Worm (Caenorhabditis elegans) whole organism, young adult: Measurements from ENCODE around the gene F45H10.2.

Experiments
- B0261.1 ChIP-seq: sonication (generic microtip); optimal IDR thresholded peaks from 2 replicates; lab custom pipeline; 2016; ENCODE audit warnings: mild to moderate bottlenecking, missing genetic modification characterization, moderate library complexity, missing compliant biosample characterization
- B0336.3 ChIP-seq: fragments of 200-800 bp; sonication (Bioruptor generic); IDR thresholded peaks from 2 replicates; pipeline ENCODE4 v1.3.6; 2022; ENCODE audit warnings: missing genetic modification characterization, missing compliant biosample characterization
- C06A6.2 ChIP-seq: fragments of 200-800 bp; sonication (Bioruptor generic); conservative IDR thresholded peaks from 2 replicates; pipeline ENCODE4 v1.3.6; 2022; ENCODE audit warnings: missing genetic modification characterization, missing compliant biosample characterization
- C17E4.6 ChIP-seq: fragments of 200-800 bp; sonication (Bioruptor generic); IDR thresholded peaks from 2 replicates; pipeline ENCODE4 v1.3.6; 2022; ENCODE audit warnings: missing genetic modification reagents, missing genetic modification characterization, missing compliant biosample characterization
- F49E8.2 ChIP-seq: sonication (generic microtip); optimal IDR thresholded peaks from 3 replicates; lab custom pipeline; 2017; ENCODE audit warnings: missing genetic modification characterization, mild to moderate bottlenecking, missing compliant biosample characterization, antibody characterized with exemption, moderate library complexity; ENCODE audit not compliant: insufficient read depth
- F57C9.4 ChIP-seq: sonication (generic microtip); optimal IDR thresholded peaks from 2 replicates; lab custom pipeline; 2017; ENCODE audit warnings: mild to moderate bottlenecking, missing genetic modification characterization, missing compliant biosample characterization
- T26A5.8 ChIP-seq: sonication (generic microtip); optimal IDR thresholded peaks from 2 replicates; lab custom pipeline; 2016; ENCODE audit warnings: missing genetic modification characterization, missing compliant biosample characterization
- Y53F4B.3 ChIP-seq: fragments of 200-800 bp; sonication (Bioruptor generic); IDR thresholded peaks from 2 replicates; pipeline ENCODE4 v1.3.6; 2022; ENCODE audit warnings: missing genetic modification reagents, missing genetic modification characterization, missing compliant biosample characterization
- Y67H2A.10 ChIP-seq: fragments of 200-800 bp; sonication (Bioruptor generic); conservative IDR thresholded peaks from 2 replicates; pipeline ENCODE4 v1.3.6; 2022; ENCODE audit warnings: missing genetic modification reagents, missing genetic modification characterization, missing compliant biosample characterization
- Y95B8A.8 ChIP-seq: fragments of 200-800 bp; sonication (Bioruptor generic); IDR thresholded peaks from 2 replicates; pipeline ENCODE4 v1.3.6; 2022; ENCODE audit warnings: missing genetic modification reagents, missing genetic modification characterization, missing compliant biosample characterization
- ama-1 ChIP-seq, 3 experiments: fragments of 150-350 bp in 1 of 3; sonication (generic microtip) in 2 of 3; optimal IDR thresholded peaks; 2 replicates each; lab custom pipeline; 2014 to 2018; ENCODE audit warnings: missing biosample characterization in 2 of 3, missing genetic modification characterization in 2 of 3, missing genetic modification reagents in 2 of 3
- attf-5 ChIP-seq: fragments of 200-800 bp; sonication (Bioruptor generic); optimal IDR thresholded peaks from 2 replicates; lab custom pipeline; 2018; ENCODE audit warnings: mild to moderate bottlenecking, missing genetic modification characterization, missing compliant biosample characterization
- cebp-1 ChIP-seq, 2 experiments: fragments of 200-800 bp in 1 of 2; sonication (Bioruptor generic) in 1 of 2; sonication (generic microtip) in 1 of 2; IDR thresholded peaks in 1 of 2; optimal IDR thresholded peaks in 1 of 2; 2 replicates each; pipeline versions ENCODE4 v1.3.6 to Lab custom; 2017 to 2022; ENCODE audit warnings: missing compliant biosample characterization in 2 of 2, missing genetic modification characterization in 2 of 2, mild to moderate bottlenecking in 1 of 2, missing genetic modification reagents in 1 of 2, moderate library complexity in 1 of 2
- ceh-27 ChIP-seq: fragments of 200-800 bp; sonication (Bioruptor generic); optimal IDR thresholded peaks from 2 replicates; lab custom pipeline; 2018; ENCODE audit warnings: mild to moderate bottlenecking, missing genetic modification characterization, moderate library complexity, missing compliant biosample characterization
- dox-1 ChIP-seq: fragments of 200-800 bp; sonication (Bioruptor generic); IDR thresholded peaks from 2 replicates; pipeline ENCODE4 v1.3.6; 2022; ENCODE audit warnings: missing genetic modification reagents, missing genetic modification characterization, missing compliant biosample characterization
- dpff-1 ChIP-seq: sonication (generic microtip); optimal IDR thresholded peaks from 2 replicates; lab custom pipeline; 2017; ENCODE audit warnings: mild to moderate bottlenecking, missing genetic modification characterization, missing compliant biosample characterization
- egrh-3 ChIP-seq: fragments of 200-800 bp; sonication (Bioruptor generic); IDR thresholded peaks from 2 replicates; pipeline ENCODE4 v1.3.6; 2022; ENCODE audit warnings: missing genetic modification reagents, missing genetic modification characterization, missing compliant biosample characterization
- ets-4 ChIP-seq: fragments of 200-800 bp; sonication (Bioruptor generic); optimal IDR thresholded peaks from 2 replicates; lab custom pipeline; 2018; ENCODE audit warnings: mild to moderate bottlenecking, missing genetic modification characterization, missing compliant biosample characterization
- hlh-12 ChIP-seq: sonication (generic microtip); optimal IDR thresholded peaks from 2 replicates; lab custom pipeline; 2016; ENCODE audit warnings: missing genetic modification characterization, missing compliant biosample characterization
- hmg-1.2 ChIP-seq: fragments of 200-800 bp; sonication (Bioruptor generic); IDR thresholded peaks from 2 replicates; pipeline ENCODE4 v1.3.6; 2022; ENCODE audit warnings: missing genetic modification reagents, missing genetic modification characterization, missing compliant biosample characterization
- hrde-1 ChIP-seq: sonication (generic microtip); optimal IDR thresholded peaks from 2 replicates; lab custom pipeline; 2016; ENCODE audit warnings: missing genetic modification characterization, mild to moderate bottlenecking, missing compliant biosample characterization, moderate library complexity, missing genotype, missing genetic modification reagents, borderline replicate concordance
- hsf-1 ChIP-seq: fragments of 200-800 bp; sonication (Bioruptor generic); IDR thresholded peaks from 2 replicates; pipeline ENCODE4 v1.3.6; 2022; ENCODE audit warnings: missing genetic modification reagents, missing genetic modification characterization, missing compliant biosample characterization
- let-526 ChIP-seq: fragments of 200-800 bp; sonication (Bioruptor generic); IDR thresholded peaks from 2 replicates; pipeline ENCODE4 v1.3.6; 2022; ENCODE audit warnings: missing genetic modification reagents, missing genetic modification characterization, missing compliant biosample characterization
- let-607 ChIP-seq, 2 experiments: fragments of 200-800 bp in 1 of 2; sonication (Bioruptor generic) in 1 of 2; sonication (generic microtip) in 1 of 2; optimal IDR thresholded peaks; 2 replicates each; lab custom pipeline; 2016 to 2018; ENCODE audit warnings: mild to moderate bottlenecking in 2 of 2, missing compliant biosample characterization in 2 of 2, missing genetic modification characterization in 2 of 2, moderate library complexity in 2 of 2, missing genotype in 1 of 2
- lin-26 ChIP-seq: fragments of 200-800 bp; sonication (Bioruptor generic); IDR thresholded peaks from 2 replicates; pipeline ENCODE4 v1.3.6; 2022; ENCODE audit warnings: missing genetic modification reagents, missing genetic modification characterization, missing compliant biosample characterization
- lin-54 ChIP-seq: fragments of 200-800 bp; sonication (Bioruptor generic); optimal IDR thresholded peaks from 2 replicates; lab custom pipeline; 2018; ENCODE audit warnings: mild to moderate bottlenecking, missing genetic modification characterization, missing compliant biosample characterization
- madf-3 ChIP-seq: fragments of 200-800 bp; sonication (Bioruptor generic); IDR thresholded peaks from 2 replicates; pipeline ENCODE4 v1.3.6; 2022; ENCODE audit warnings: missing genetic modification reagents, missing genetic modification characterization, missing compliant biosample characterization
- madf-8 ChIP-seq: fragments of 200-800 bp; sonication (Bioruptor generic); conservative IDR thresholded peaks from 2 replicates; pipeline ENCODE4 v1.3.6; 2022; ENCODE audit warnings: missing genetic modification reagents, missing genetic modification characterization, missing compliant biosample characterization
- mcd-1 ChIP-seq: fragments of 200-800 bp; sonication (Bioruptor generic); IDR thresholded peaks from 2 replicates; pipeline ENCODE4 v1.3.6; 2022; ENCODE audit warnings: missing genetic modification reagents, missing genetic modification characterization, missing compliant biosample characterization
- nhr-120 ChIP-seq: fragments of 200-800 bp; sonication (Bioruptor generic); IDR thresholded peaks from 2 replicates; pipeline ENCODE4 v1.3.6; 2022; ENCODE audit warnings: missing genetic modification characterization, missing compliant biosample characterization
- nhr-27 ChIP-seq: fragments of 200-800 bp; sonication (Bioruptor generic); optimal IDR thresholded peaks from 2 replicates; lab custom pipeline; 2018; ENCODE audit warnings: mild to moderate bottlenecking, missing genetic modification characterization, moderate library complexity, missing compliant biosample characterization
- nhr-80 ChIP-seq: sonication (generic microtip); optimal IDR thresholded peaks from 2 replicates; lab custom pipeline; 2016; ENCODE audit warnings: missing genetic modification characterization, missing compliant biosample characterization
- nhr-90 ChIP-seq: sonication (generic microtip); optimal IDR thresholded peaks from 2 replicates; lab custom pipeline; 2016; ENCODE audit warnings: missing genotype, mild to moderate bottlenecking, missing genetic modification characterization, missing compliant biosample characterization
- pha-4 ChIP-seq: fragments of 150-350 bp; sonication (generic microtip); optimal IDR thresholded peaks from 2 replicates; lab custom pipeline; 2014; ENCODE audit warnings: missing biosample characterization, missing genetic modification reagents, missing genetic modification characterization
- rcor-1 ChIP-seq: fragments of 200-800 bp; sonication (Bioruptor generic); IDR thresholded peaks from 2 replicates; pipeline ENCODE4 v1.3.6; 2022; ENCODE audit warnings: missing genetic modification reagents, missing genetic modification characterization, missing compliant biosample characterization
- rec-8 ChIP-seq, 2 experiments: sonication (generic microtip); optimal IDR thresholded peaks; 2 replicates each; lab custom pipeline; 2016; ENCODE audit warnings: mild to moderate bottlenecking in 2 of 2, missing genetic modification characterization in 2 of 2, missing genetic modification reagents in 2 of 2, missing genotype in 2 of 2, missing biosample characterization in 1 of 2, missing compliant biosample characterization in 1 of 2, moderate library complexity in 1 of 2
- repo-1 ChIP-seq: sonication (generic microtip); optimal IDR thresholded peaks from 2 replicates; lab custom pipeline; 2017; ENCODE audit warnings: mild to moderate bottlenecking, missing genetic modification characterization, missing compliant biosample characterization
- snpc-4 ChIP-seq, 5 experiments: fragments of 150-350 bp in 1 of 5; sonication (generic microtip) in 4 of 5; optimal IDR thresholded peaks; 2 replicates each; lab custom pipeline; 2014 to 2018; ENCODE audit warnings: missing genetic modification characterization in 5 of 5, missing biosample characterization in 3 of 5, antibody characterized with exemption in 2 of 5, mild to moderate bottlenecking in 2 of 5, missing compliant biosample characterization in 2 of 5, missing genotype in 2 of 5, moderate library complexity in 2 of 5, missing genetic modification reagents in 1 of 5
- tbx-9 ChIP-seq: sonication (generic microtip); optimal IDR thresholded peaks from 2 replicates; lab custom pipeline; 2016; ENCODE audit warnings: borderline replicate concordance, missing genetic modification characterization, inconsistent platforms, missing compliant biosample characterization
- zfh-2 ChIP-seq: fragments of 200-800 bp; sonication (Bioruptor generic); conservative IDR thresholded peaks from 2 replicates; pipeline ENCODE4 v1.3.6; 2022; ENCODE audit warnings: missing genetic modification reagents, missing genetic modification characterization, missing compliant biosample characterization
- zim-3 ChIP-seq: sonication (generic microtip); optimal IDR thresholded peaks from 2 replicates; lab custom pipeline; 2017; ENCODE audit warnings: mild to moderate bottlenecking, missing genetic modification characterization, moderate library complexity, missing compliant biosample characterization
- ztf-22 ChIP-seq: fragments of 200-800 bp; sonication (Bioruptor generic); optimal IDR thresholded peaks from 2 replicates; lab custom pipeline; 2018; ENCODE audit warnings: mild to moderate bottlenecking, missing genetic modification characterization, moderate library complexity, missing compliant biosample characterization
- ztf-26 ChIP-seq: sonication (generic microtip); optimal IDR thresholded peaks from 2 replicates; lab custom pipeline; 2017; ENCODE audit warnings: missing genetic modification characterization, missing compliant biosample characterization
- ztf-3 ChIP-seq: fragments of 200-800 bp; sonication (Bioruptor generic); optimal IDR thresholded peaks from 2 replicates; lab custom pipeline; 2018; ENCODE audit warnings: mild to moderate bottlenecking, missing genetic modification characterization, missing compliant biosample characterization

F45H10.2 gene

DNA sequence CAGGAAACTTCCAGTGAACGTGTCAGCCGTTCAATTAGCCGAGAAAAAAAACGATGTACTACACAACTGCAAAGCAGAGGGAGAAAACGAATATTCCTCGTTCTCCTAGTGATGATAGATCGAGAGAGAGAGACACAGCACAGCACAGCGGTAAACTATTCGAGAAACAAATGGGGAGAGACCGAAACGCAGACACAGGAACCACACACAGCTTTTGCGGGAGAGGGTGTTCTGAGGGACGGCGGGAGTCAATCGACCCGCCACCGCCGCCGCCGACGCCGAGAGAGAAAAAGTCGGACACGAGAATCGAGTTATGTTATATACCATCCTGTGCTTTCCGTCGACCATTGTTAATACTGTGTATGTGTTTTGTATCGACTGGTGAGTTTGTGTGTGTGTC lies 36.2 kb downstream of the F45H10.2 start:
- TF ChIP-seq let-526 (GFP tag; lab: Robert Waterston, UW) = no peak
- TF ChIP-seq zim-3 (tag; lab: Kevin White, UChicago) = no peak
- no peak for TF ChIP-seq madf-8 (GFP tag; lab: Robert Waterston, UW)
- TF ChIP-seq dox-1 (GFP tag; lab: Robert Waterston, UW) = peak; percentile 70
- TF ChIP-seq madf-3 (GFP tag; lab: Robert Waterston, UW) = no peak
- TF ChIP-seq hsf-1 = no peak
- TF ChIP-seq ceh-27 (GFP tag; lab: Kevin White, UChicago) = no peak
- TF ChIP-seq ama-1 (optimal IDR thresholded peaks at IDR 0.05; lab: Kevin White, UChicago) = no peak
- TF ChIP-seq ama-1 (GFP tag; optimal IDR thresholded peaks at IDR 0.05; lab: Kevin White, UChicago) = no peak
- TF ChIP-seq Y95B8A.8 (GFP tag; lab: Robert Waterston, UW) = no peak
- TF ChIP-seq F57C9.4 (tag; lab: Kevin White, UChicago) = no peak
- TF ChIP-seq Y53F4B.3 = no peak
- TF ChIP-seq nhr-90 (tag; lab: Kevin White, UChicago) = no peak
- no peak for TF ChIP-seq tbx-9
- no peak for TF ChIP-seq mcd-1 (GFP tag; lab: Robert Waterston, UW)
- peak in 1 of 2 experiments; percentile 10 for TF ChIP-seq let-607 (tag; optimal IDR thresholded peaks at IDR 0.05; lab: Kevin White, UChicago)
- no peak for TF ChIP-seq lin-54 (GFP tag; lab: Kevin White, UChicago)
- TF ChIP-seq cebp-1 (GFP tag; IDR thresholded peaks at IDR 0.05; lab: Robert Waterston, UW) = no peak
- peak; percentile 39 for TF ChIP-seq cebp-1 (tag; optimal IDR thresholded peaks at IDR 0.05; lab: Kevin White, UChicago)
- TF ChIP-seq C17E4.6 = no peak
- no peak for TF ChIP-seq hlh-12 (tag; lab: Kevin White, UChicago)
- TF ChIP-seq hrde-1 (tag; lab: Kevin White, UChicago) = no peak
- no peak for TF ChIP-seq snpc-4 (GFP tag; optimal IDR thresholded peaks at IDR 0.05; lab: Kevin White, UChicago)
- TF ChIP-seq snpc-4 (tag; optimal IDR thresholded peaks at IDR 0.05; lab: Kevin White, UChicago) = peak in 3 of 4 experiments; percentile 20 to 64 (median 28)
- TF ChIP-seq ets-4 (GFP tag; lab: Kevin White, UChicago) = peak; percentile 23
- TF ChIP-seq nhr-120 (GFP tag; lab: Robert Waterston, UW) = no peak
- no peak for TF ChIP-seq T26A5.8 (tag; lab: Kevin White, UChicago)
- no peak for TF ChIP-seq dpff-1 (tag; lab: Kevin White, UChicago)
- no peak for TF ChIP-seq C06A6.2 (GFP tag; lab: Robert Waterston, UW)
- TF ChIP-seq nhr-80 (tag; lab: Kevin White, UChicago) = peak; percentile 59
- no peak for TF ChIP-seq ztf-26 (tag; lab: Kevin White, UChicago)
- TF ChIP-seq pha-4 (tag; lab: Kevin White, UChicago) = no peak
- no peak for TF ChIP-seq Y67H2A.10 (GFP tag; lab: Robert Waterston, UW)
- TF ChIP-seq repo-1 (tag; lab: Kevin White, UChicago) = no peak
- TF ChIP-seq attf-5 (GFP tag; lab: Kevin White, UChicago) = peak; percentile 36
- TF ChIP-seq lin-26 (GFP tag; lab: Robert Waterston, UW) = 0 out of 2 replicates have a peak, but pooled peaks have one; percentile 49
- TF ChIP-seq zfh-2 (GFP tag; lab: Robert Waterston, UW) = peak; percentile 94
- no peak for TF ChIP-seq rec-8 (tag; optimal IDR thresholded peaks at IDR 0.05; lab: Kevin White, UChicago)
- no peak for TF ChIP-seq F49E8.2
- TF ChIP-seq rcor-1 (GFP tag; lab: Robert Waterston, UW) = no peak
- TF ChIP-seq B0261.1 (tag; lab: Kevin White, UChicago) = no peak
- 0 out of 2 replicates have a peak, but pooled peaks have one; percentile 19 for TF ChIP-seq egrh-3
- 0 out of 2 replicates have a peak, but pooled peaks have one; percentile 20 for TF ChIP-seq B0336.3 (GFP tag; lab: Robert Waterston, UW)
- TF ChIP-seq nhr-27 (tag; lab: Kevin White, UChicago) = no peak
- TF ChIP-seq hmg-1.2 = 0 out of 2 replicates have a peak, but pooled peaks have one; percentile 29
- TF ChIP-seq ztf-3 (GFP tag; lab: Kevin White, UChicago) = no peak
- no peak for TF ChIP-seq ztf-22 (GFP tag; lab: Kevin White, UChicago)
- TF ChIP-seq, all 124 proteins: peak for 12
